Worm (Caenorhabditis elegans) whole organism, mixed stage, embryonic: Measurements from ENCODE around the gene vamp-7.

Source experiments
- M03D4.4 ChIP-seq: sonication (generic microtip); optimal IDR thresholded peaks from 2 replicates; lab custom pipeline; 2017; ENCODE audit warnings: mild to moderate bottlenecking, missing genetic modification characterization, missing compliant biosample characterization
- bed-3 ChIP-seq: fragments of 200-800 bp; sonication (Bioruptor generic); optimal IDR thresholded peaks from 3 replicates; lab custom pipeline; 2018; ENCODE audit warnings: mild to moderate bottlenecking, missing genetic modification characterization, moderate library complexity, missing compliant biosample characterization
- ceh-39 ChIP-seq: fragments of 150-350 bp; optimal IDR thresholded peaks from 2 replicates; lab custom pipeline; 2014; ENCODE audit warnings: missing biosample characterization, missing genetic modification characterization
- ceh-83 ChIP-seq: fragments of 200-800 bp; sonication (Bioruptor generic); optimal IDR thresholded peaks from 2 replicates; lab custom pipeline; 2018; ENCODE audit warnings: mild to moderate bottlenecking, missing genetic modification characterization, missing compliant biosample characterization
- ces-1 ChIP-seq: fragments of 150-350 bp; optimal IDR thresholded peaks from 2 replicates; lab custom pipeline; 2014; ENCODE audit warnings: missing biosample characterization, missing genetic modification reagents, missing genetic modification characterization
- cnd-1 ChIP-seq: fragments of 200-800 bp; sonication (Bioruptor generic); optimal IDR thresholded peaks from 2 replicates; lab custom pipeline; 2018; ENCODE audit warnings: mild to moderate bottlenecking, missing genetic modification characterization, missing compliant biosample characterization
- elt-1 ChIP-seq: sonication (generic microtip); optimal IDR thresholded peaks from 2 replicates; lab custom pipeline; 2017; ENCODE audit warnings: missing genetic modification characterization, mild to moderate bottlenecking, missing compliant biosample characterization, antibody characterized with exemption, moderate library complexity, borderline replicate concordance; ENCODE audit not compliant: insufficient read depth
- elt-3 ChIP-seq: fragments of 150-350 bp; optimal IDR thresholded peaks from 2 replicates; lab custom pipeline; 2014; ENCODE audit warnings: missing biosample characterization, missing genetic modification characterization
- flh-1 ChIP-seq: fragments of 200-800 bp; sonication (Bioruptor generic); optimal IDR thresholded peaks from 2 replicates; lab custom pipeline; 2018; ENCODE audit warnings: mild to moderate bottlenecking, missing genetic modification characterization, moderate library complexity, missing compliant biosample characterization
- ham-2 ChIP-seq: fragments of 200-800 bp; sonication (Bioruptor generic); optimal IDR thresholded peaks from 2 replicates; lab custom pipeline; 2018; ENCODE audit warnings: mild to moderate bottlenecking, missing genetic modification characterization, missing compliant biosample characterization
- hlh-1 ChIP-seq: fragments of 150-350 bp; optimal IDR thresholded peaks from 2 replicates; lab custom pipeline; 2014; ENCODE audit warnings: missing biosample characterization, missing genetic modification reagents, missing genetic modification characterization
- lin-13 ChIP-seq: fragments of 150-350 bp; optimal IDR thresholded peaks from 2 replicates; lab custom pipeline; 2014; ENCODE audit warnings: missing biosample characterization, missing genetic modification characterization
- lin-32 ChIP-seq: fragments of 200-800 bp; sonication (Bioruptor generic); optimal IDR thresholded peaks from 2 replicates; lab custom pipeline; 2018; ENCODE audit warnings: mild to moderate bottlenecking, missing genetic modification characterization, missing compliant biosample characterization
- lsy-2 ChIP-seq: fragments of 150-350 bp; optimal IDR thresholded peaks from 2 replicates; lab custom pipeline; 2014; ENCODE audit warnings: missing biosample characterization, missing genetic modification characterization
- mab-5 ChIP-seq: fragments of 150-350 bp; optimal IDR thresholded peaks from 2 replicates; lab custom pipeline; 2014; ENCODE audit warnings: missing biosample characterization, missing genetic modification characterization
- mep-1 ChIP-seq: fragments of 150-350 bp; optimal IDR thresholded peaks from 2 replicates; lab custom pipeline; 2017; ENCODE audit warnings: missing biosample characterization, missing genetic modification reagents, missing genetic modification characterization, inconsistent platforms
- mls-2 ChIP-seq: sonication (generic microtip); optimal IDR thresholded peaks from 2 replicates; lab custom pipeline; 2016; ENCODE audit warnings: mild to moderate bottlenecking, missing genetic modification characterization, moderate library complexity, missing compliant biosample characterization
- nhr-12 ChIP-seq: fragments of 150-350 bp; optimal IDR thresholded peaks from 2 replicates; lab custom pipeline; 2014; ENCODE audit warnings: missing biosample characterization, missing genetic modification characterization
- nhr-237 ChIP-seq: fragments of 150-350 bp; optimal IDR thresholded peaks from 2 replicates; lab custom pipeline; 2014; ENCODE audit warnings: missing biosample characterization, missing genetic modification characterization
- nhr-28 ChIP-seq: fragments of 150-350 bp; optimal IDR thresholded peaks from 2 replicates; lab custom pipeline; 2014; ENCODE audit warnings: missing biosample characterization, missing genetic modification characterization
- nhr-76 ChIP-seq: sonication (generic microtip); optimal IDR thresholded peaks from 2 replicates; lab custom pipeline; 2017; ENCODE audit warnings: missing biosample characterization, missing genetic modification characterization
- pha-4 ChIP-seq: fragments of 150-350 bp; optimal IDR thresholded peaks from 2 replicates; lab custom pipeline; 2018; ENCODE audit warnings: missing biosample characterization, missing genetic modification reagents, missing genetic modification characterization
- sem-2 ChIP-seq: fragments of 200-800 bp; sonication (Bioruptor generic); optimal IDR thresholded peaks from 2 replicates; lab custom pipeline; 2018; ENCODE audit warnings: mild to moderate bottlenecking, missing genetic modification characterization, missing compliant biosample characterization
- snpc-4 ChIP-seq: fragments of 150-350 bp; optimal IDR thresholded peaks from 2 replicates; lab custom pipeline; 2014; ENCODE audit warnings: missing biosample characterization, missing genetic modification characterization
- sptf-1 ChIP-seq: sonication (generic microtip); optimal IDR thresholded peaks from 2 replicates; lab custom pipeline; 2017; ENCODE audit warnings: mild to moderate bottlenecking, missing genetic modification characterization, moderate library complexity, missing compliant biosample characterization
- unc-120 ChIP-seq: sonication (generic microtip); optimal IDR thresholded peaks from 2 replicates; lab custom pipeline; 2017; ENCODE audit warnings: missing genetic modification characterization, missing compliant biosample characterization; ENCODE audit not compliant: poor library complexity, severe bottlenecking
- unc-39 ChIP-seq: fragments of 150-350 bp; optimal IDR thresholded peaks from 2 replicates; lab custom pipeline; 2014; ENCODE audit warnings: missing biosample characterization, missing genetic modification characterization
- unc-62 ChIP-seq: fragments of 150-350 bp; optimal IDR thresholded peaks from 2 replicates; lab custom pipeline; 2014; ENCODE audit warnings: missing biosample characterization, missing genetic modification reagents, missing genetic modification characterization
- zip-8 ChIP-seq: fragments of 150-350 bp; optimal IDR thresholded peaks from 2 replicates; lab custom pipeline; 2014; ENCODE audit warnings: missing biosample characterization, missing genetic modification characterization

vamp-7 gene

ce11 chrIV:2603556-2604021 lies 4.3 kb upstream of the vamp-7 start:
- TF ChIP-seq nhr-12, result no peak
- TF ChIP-seq unc-120 (tag; lab: Kevin White, UChicago), result peak; percentile 82
- TF ChIP-seq hlh-1, result peak; percentile 88
- no peak for TF ChIP-seq cnd-1
- TF ChIP-seq M03D4.4 (tag; lab: Kevin White, UChicago), result no peak
- no peak for TF ChIP-seq elt-3
- no peak for TF ChIP-seq ceh-39 (tag; lab: Kevin White, UChicago)
- TF ChIP-seq elt-1 (tag; lab: Kevin White, UChicago), result no peak

- TF ChIP-seq ceh-83 (GFP tag; lab: Kevin White, UChicago), result no peak
- no peak for TF ChIP-seq ces-1 (GFP tag; lab: Kevin White, UChicago)
- TF ChIP-seq unc-62 (GFP tag; lab: Kevin White, UChicago), result no peak
- no peak for TF ChIP-seq lin-32 (GFP tag; lab: Kevin White, UChicago)
These were observed 1.3 kb upstream of the vamp-7 start for ce11 chrIV:2606572-2606971.

- no peak for TF ChIP-seq nhr-237 (tag; lab: Kevin White, UChicago)
- TF ChIP-seq mep-1 (tag; lab: Kevin White, UChicago), result no peak
- TF ChIP-seq elt-1 (tag; lab: Kevin White, UChicago), result no peak
- no peak for TF ChIP-seq mab-5
- no peak for TF ChIP-seq ham-2 (GFP tag; lab: Kevin White, UChicago)
- no peak for TF ChIP-seq hlh-1
- TF ChIP-seq sptf-1 (tag; lab: Kevin White, UChicago), result no peak
- TF ChIP-seq unc-62 (GFP tag; lab: Kevin White, UChicago), result no peak
- no peak for TF ChIP-seq bed-3 (GFP tag; lab: Kevin White, UChicago)
These were observed 2.6 kb downstream of the vamp-7 start, which contains the start of gene Y69A2AR.32 for ce11 chrIV:2610409-2610808. TSS of gene Y69A2AR.32 (plus strand) at chrIV:2610436.

- TF ChIP-seq unc-39 (tag; lab: Kevin White, UChicago), result no peak
These were observed 3.1 kb downstream of the vamp-7 start for ce11 chrIV:2610974-2611373.

- no peak for TF ChIP-seq cnd-1
- no peak for TF ChIP-seq snpc-4 (tag; lab: Kevin White, UChicago)
- no peak for TF ChIP-seq ceh-83 (GFP tag; lab: Kevin White, UChicago)
- peak; percentile 88 for TF ChIP-seq unc-120 (tag; lab: Kevin White, UChicago)
- TF ChIP-seq lsy-2 (tag; lab: Kevin White, UChicago), result no peak
- TF ChIP-seq sem-2 (GFP tag; lab: Kevin White, UChicago), result no peak
- TF ChIP-seq nhr-76, result no peak
- TF ChIP-seq, all 35 proteins: peak for 1
These were observed 5.2 kb downstream of the vamp-7 start, which contains the start of gene Y69A2AR.28 for ce11 chrIV:2613011-2613503. TSS of gene Y69A2AR.28 (minus strand) at chrIV:2613061.

- TF ChIP-seq sptf-1 (tag; lab: Kevin White, UChicago) (no peak), lin-13 (tag; lab: Kevin White, UChicago) (no peak), ces-1 (GFP tag; lab: Kevin White, UChicago) (no peak), cnd-1 (no peak), sem-2 (GFP tag; lab: Kevin White, UChicago) (no peak), unc-39 (tag; lab: Kevin White, UChicago) (no peak), elt-1 (tag; lab: Kevin White, UChicago) (no peak), unc-62 (GFP tag; lab: Kevin White, UChicago) (no peak), pha-4 (no peak), bed-3 (GFP tag; lab: Kevin White, UChicago) (no peak), ceh-39 (tag; lab: Kevin White, UChicago) (no peak), mab-5 (no peak), mep-1 (tag; lab: Kevin White, UChicago) (no peak), hlh-1 (no peak), flh-1 (GFP tag; lab: Kevin White, UChicago) (no peak), zip-8 (tag; lab: Kevin White, UChicago) (no peak), unc-120 (tag; lab: Kevin White, UChicago) (no peak), mls-2 (tag; lab: Kevin White, UChicago) (no peak), nhr-28 (tag; lab: Kevin White, UChicago) (no peak)
These were observed 5.9 kb downstream of the vamp-7 start, which contains the start of gene daao-1 for ce11 chrIV:2613754-2614244. TSS of gene daao-1 (plus strand) at chrIV:2614194.
